Worm (Caenorhabditis elegans) whole organism, L1 larva: ENCODE results near the gene B0238.12.

Experiments
- C34B4.2 ChIP-seq: sonication (generic microtip); optimal IDR thresholded peaks from 2 replicates; lab custom pipeline; 2017; ENCODE audit warnings: mild to moderate bottlenecking, missing genetic modification characterization, missing compliant biosample characterization
- blmp-1 ChIP-seq: fragments of 150-350 bp; optimal IDR thresholded peaks from 2 replicates; lab custom pipeline; 2014; ENCODE audit warnings: missing biosample characterization, missing genetic modification characterization
- egl-27 ChIP-seq, 2 experiments: fragments of 150-350 bp in 1 of 2; sonication (generic microtip); optimal IDR thresholded peaks; 3 replicates each; lab custom pipeline; 2017 to 2018; ENCODE audit warnings: missing biosample characterization in 2 of 2, missing genetic modification characterization in 2 of 2, missing genetic modification reagents in 2 of 2
- fkh-8 ChIP-seq: sonication (generic microtip); optimal IDR thresholded peaks from 2 replicates; lab custom pipeline; 2016; ENCODE audit warnings: mild to moderate bottlenecking, missing genetic modification characterization, missing compliant biosample characterization
- hlh-17 ChIP-seq: fragments of 200-800 bp; sonication (Bioruptor generic); optimal IDR thresholded peaks from 2 replicates; lab custom pipeline; 2018; ENCODE audit warnings: missing genetic modification characterization, mild to moderate bottlenecking, missing compliant biosample characterization, moderate library complexity, borderline replicate concordance
- lin-13 ChIP-seq: fragments of 150-350 bp; optimal IDR thresholded peaks from 2 replicates; lab custom pipeline; 2014; ENCODE audit warnings: missing biosample characterization, missing genetic modification reagents, missing genetic modification characterization
- lir-3 ChIP-seq: sonication (generic microtip); optimal IDR thresholded peaks from 2 replicates; lab custom pipeline; 2016; ENCODE audit warnings: mild to moderate bottlenecking, missing genetic modification characterization, moderate library complexity, missing compliant biosample characterization; ENCODE audit not compliant: poor library complexity
- mef-2 ChIP-seq: fragments of 150-350 bp; optimal IDR thresholded peaks from 2 replicates; lab custom pipeline; 2014; ENCODE audit warnings: missing biosample characterization, missing genetic modification characterization
- mep-1 ChIP-seq: fragments of 150-350 bp; optimal IDR thresholded peaks from 2 replicates; lab custom pipeline; 2014; ENCODE audit warnings: missing biosample characterization, missing genetic modification characterization
- nhr-19 ChIP-seq: fragments of 200-800 bp; sonication (Bioruptor generic); conservative IDR thresholded peaks from 2 replicates; pipeline ENCODE4 v1.3.6; 2022; ENCODE audit warnings: missing genetic modification characterization, missing compliant biosample characterization
- nhr-20 ChIP-seq: sonication (generic microtip); optimal IDR thresholded peaks from 2 replicates; lab custom pipeline; 2016; ENCODE audit warnings: mild to moderate bottlenecking, missing genetic modification characterization, missing compliant biosample characterization
- nhr-28 ChIP-seq: fragments of 150-350 bp; optimal IDR thresholded peaks from 2 replicates; lab custom pipeline; 2014; ENCODE audit warnings: missing biosample characterization, missing genetic modification characterization
- nhr-76 ChIP-seq: sonication (generic microtip); optimal IDR thresholded peaks from 2 replicates; lab custom pipeline; 2017; ENCODE audit warnings: missing biosample characterization, missing genetic modification characterization
- pqm-1 ChIP-seq: sonication (generic microtip); optimal IDR thresholded peaks from 3 replicates; lab custom pipeline; 2017; ENCODE audit warnings: missing biosample characterization, missing genetic modification characterization
- snu-23 ChIP-seq: sonication (generic microtip); optimal IDR thresholded peaks from 2 replicates; lab custom pipeline; 2016; ENCODE audit warnings: missing genetic modification characterization, missing compliant biosample characterization
- sox-4 ChIP-seq: sonication (generic microtip); optimal IDR thresholded peaks from 2 replicates; lab custom pipeline; 2016; ENCODE audit warnings: missing genetic modification characterization, missing compliant biosample characterization
- zip-4 ChIP-seq: fragments of 200-800 bp; sonication (Bioruptor generic); optimal IDR thresholded peaks from 2 replicates; lab custom pipeline; 2018; ENCODE audit warnings: mild to moderate bottlenecking, missing genetic modification characterization, moderate library complexity, missing compliant biosample characterization

Gene B0238.12

DNA sequence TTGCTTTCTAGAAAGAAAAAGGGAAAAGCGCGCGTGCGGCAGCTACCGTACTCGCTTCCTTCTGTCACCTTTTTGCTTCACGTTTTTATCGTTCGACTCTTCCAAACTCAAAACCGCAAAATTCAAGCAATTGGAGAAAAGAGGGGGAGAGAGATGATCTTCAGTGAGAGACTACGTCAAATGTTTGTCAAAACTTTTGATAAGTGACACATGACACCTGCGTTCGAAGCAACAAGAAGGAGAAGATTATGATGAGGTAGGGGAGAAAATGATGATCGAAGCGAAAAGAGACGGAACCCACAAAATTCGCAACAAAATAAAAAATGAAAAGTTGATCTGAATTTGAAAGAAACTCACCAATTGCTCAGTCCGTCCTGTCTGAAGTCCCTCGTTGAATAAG is 52.7 kb downstream of the B0238.12 start:
- TF ChIP-seq hlh-17 (GFP tag; lab: Kevin White, UChicago) (no peak), blmp-1 (no peak), mef-2 (tag; lab: Kevin White, UChicago) (no peak), pqm-1 (tag; lab: Kevin White, UChicago) (no peak), C34B4.2 (no peak), nhr-76 (tag; lab: Kevin White, UChicago) (no peak), egl-27 (tag; optimal IDR thresholded peaks at IDR 0.05; lab: Kevin White, UChicago) (no peak), zip-4 (GFP tag; lab: Kevin White, UChicago) (no peak), lin-13 (GFP tag; lab: Kevin White, UChicago) (no peak), snu-23 (GFP tag; lab: Kevin White, UChicago) (no peak), nhr-19 (GFP tag; lab: Robert Waterston, UW) (no peak), fkh-8 (tag; lab: Kevin White, UChicago) (no peak), nhr-28 (no peak), sox-4 (tag; lab: Kevin White, UChicago) (no peak), lir-3 (tag; lab: Kevin White, UChicago) (no peak), mep-1 (no peak), nhr-20 (tag; lab: Kevin White, UChicago) (no peak)
